Worm (Caenorhabditis elegans): ENCODE data around the gene srd-48.

- no peak for TF ChIP-seq nhr-28 (tag; optimal IDR thresholded peaks at IDR 0.05)
- no peak for TF ChIP-seq pha-4 (tag; optimal IDR thresholded peaks at IDR 0.05)
- TF ChIP-seq nhr-2 (tag; optimal IDR thresholded peaks at IDR 0.05), result no peak
- TF ChIP-seq ceh-39 (tag; optimal IDR thresholded peaks at IDR 0.05), result no peak
- no peak for TF ChIP-seq snpc-4 (tag; optimal IDR thresholded peaks at IDR 0.05)
- TF ChIP-seq unc-62 (GFP tag; optimal IDR thresholded peaks at IDR 0.05), result no peak
- TF ChIP-seq unc-120 (tag; optimal IDR thresholded peaks at IDR 0.05; ENCODE audit: poor library complexity, severe bottlenecking), result no peak
- TF ChIP-seq lsy-2 (tag; optimal IDR thresholded peaks at IDR 0.05), result no peak
- TF ChIP-seq elt-1 (tag; optimal IDR thresholded peaks at IDR 0.05; ENCODE audit: borderline replicate concordance, insufficient read depth), result no peak
- TF ChIP-seq ceh-83 (GFP tag; optimal IDR thresholded peaks at IDR 0.05), result no peak
- no peak for TF ChIP-seq ceh-43 (GFP tag; optimal IDR thresholded peaks at IDR 0.05)
- no peak for TF ChIP-seq nhr-237 (tag; optimal IDR thresholded peaks at IDR 0.05)
- TF ChIP-seq mls-2 (tag; optimal IDR thresholded peaks at IDR 0.05), result no peak
Measured at ce11 chrX:12364804-12365203, 28.9 kb downstream of the srd-48 start, which contains the start of gene F19H6.5.
